Fruit fly (Drosophila melanogaster) whole organism, prepupa: ENCODE data around the gene Col4a1.

ENCODE experiments used
- Blimp-1 ChIP-seq: fragments of 200-800 bp; sonication (Bioruptor generic); optimal IDR thresholded peaks from 3 replicates; lab custom pipeline; 2017; ENCODE audit warnings: missing biosample characterization, missing genetic modification characterization, mild to moderate bottlenecking, moderate library complexity, missing genetic modification reagents
- CG34406 ChIP-seq: fragments of 200-800 bp; sonication (Bioruptor generic); optimal IDR thresholded peaks from 3 replicates; lab custom pipeline; 2016; ENCODE audit warnings: missing biosample characterization, missing genetic modification characterization
- CG6854 ChIP-seq: fragments of 200-800 bp; sonication (Bioruptor generic); optimal IDR thresholded peaks from 2 replicates; lab custom pipeline; 2017; ENCODE audit warnings: missing biosample characterization, mild to moderate bottlenecking, missing genetic modification characterization
- Sox14 ChIP-seq: fragments of 200-800 bp; sonication (Bioruptor generic); optimal IDR thresholded peaks from 3 replicates; lab custom pipeline; 2016; ENCODE audit warnings: missing biosample characterization, missing genetic modification characterization
- achi ChIP-seq: fragments of 200-800 bp; sonication (Bioruptor generic); optimal IDR thresholded peaks from 3 replicates; lab custom pipeline; 2016; ENCODE audit warnings: missing biosample characterization, missing genetic modification characterization
- dsx ChIP-seq: fragments of 200-800 bp; optimal IDR thresholded peaks from 3 replicates; lab custom pipeline; 2019; ENCODE audit warnings: missing biosample characterization, mild to moderate bottlenecking, missing genetic modification characterization, moderate library complexity; ENCODE audit not compliant: poor library complexity, severe bottlenecking

dm6 chr2L:5063936-5064335, 34.5 kb downstream of the Col4a1 start:
- TF ChIP-seq CG6854 (GFP tag; lab: Kevin White, UChicago) (peak; percentile 20), CG34406 (GFP tag; lab: Kevin White, UChicago) (no peak), achi (GFP tag; lab: Kevin White, UChicago) (no peak), Sox14 (GFP tag; lab: Kevin White, UChicago) (no peak), dsx (GFP tag; lab: Kevin White, UChicago) (no peak), Blimp-1 (GFP tag; lab: Kevin White, UChicago) (no peak)
